Fruit fly (Drosophila melanogaster): ENCODE measurements around the gene Sem1.
A peak's percentile ranks its signal among the peaks of the same experiment; 100 is the strongest.

Sem1 gene

DNA sequence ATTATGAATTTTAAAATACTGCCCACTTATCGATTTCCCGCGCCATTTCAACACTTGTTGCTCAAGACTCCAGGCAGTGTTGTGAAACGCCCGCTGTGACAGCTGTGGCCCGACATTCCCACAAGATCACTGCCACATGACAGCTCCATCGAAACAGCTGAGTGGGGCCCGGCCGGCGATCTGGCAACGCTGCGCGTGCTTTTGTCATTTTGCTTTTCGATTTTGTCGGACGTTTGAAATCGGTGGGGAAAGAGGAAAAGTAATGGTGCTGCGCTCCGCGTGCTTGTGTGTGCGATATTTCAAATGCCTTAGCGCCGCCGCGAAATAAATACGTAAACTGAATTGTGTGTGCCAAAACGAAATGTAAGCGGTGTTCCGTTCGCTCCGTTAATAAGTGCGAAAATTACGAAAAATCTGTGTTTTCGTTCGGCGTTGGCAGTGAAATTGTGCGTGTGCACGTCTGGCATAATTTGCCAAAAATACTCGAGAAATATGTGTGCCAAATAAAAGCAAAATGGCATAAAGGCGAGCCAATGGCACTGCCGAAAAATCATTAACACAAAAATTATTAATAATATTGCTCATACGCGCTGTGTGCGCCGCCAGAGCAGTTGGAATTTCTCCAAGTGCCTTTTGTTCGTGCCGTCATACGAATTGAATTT, 21.5 kb upstream of the Sem1 start (continued):
- peak; percentile 30 for TF ChIP-seq acj6 (GFP tag; optimal IDR thresholded peaks at IDR 0.05)
- TF ChIP-seq vri (GFP tag; optimal IDR thresholded peaks at IDR 0.05): peak; percentile 81
- TF ChIP-seq CG11294 (GFP tag; IDR thresholded peaks at IDR 0.05): peak; percentile 28; the same call in 1 of the 2 replicates
- TF ChIP-seq CG32006 (GFP tag; optimal IDR thresholded peaks at IDR 0.05): peak; percentile 80
- TF ChIP-seq CG34406 (GFP tag; optimal IDR thresholded peaks at IDR 0.05): no peak
- TF ChIP-seq cyc (GFP tag; optimal IDR thresholded peaks at IDR 0.05): no peak
- TF ChIP-seq Met (GFP tag; optimal IDR thresholded peaks at IDR 0.05): peak; percentile 43
- peak; percentile 50 for TF ChIP-seq CG4318 (GFP tag; optimal IDR thresholded peaks at IDR 0.05)
- TF ChIP-seq Hr4 (GFP tag; optimal IDR thresholded peaks at IDR 0.05): peak; percentile 77
- TF ChIP-seq salr (GFP tag; optimal IDR thresholded peaks at IDR 0.05): peak in 1 of 2 experiments; percentile 66
- TF ChIP-seq eg (GFP tag; IDR thresholded peaks at IDR 0.05): peak; percentile 62
- TF ChIP-seq Sox15 (GFP tag; optimal IDR thresholded peaks at IDR 0.05): no peak
- peak; percentile 25 for TF ChIP-seq CG16779 (tag; optimal IDR thresholded peaks at IDR 0.05)
- peak; percentile 50 for TF ChIP-seq Eip75B (GFP tag; optimal IDR thresholded peaks at IDR 0.05)
- peak; percentile 39 for TF ChIP-seq net (GFP tag; optimal IDR thresholded peaks at IDR 0.05)
- TF ChIP-seq lz (GFP tag; optimal IDR thresholded peaks at IDR 0.05): peak; percentile 21
- peak; percentile 30 for TF ChIP-seq svp (GFP tag)
- no peak for TF ChIP-seq fd85E (GFP tag; optimal IDR thresholded peaks at IDR 0.05)
- no peak for TF ChIP-seq Ets96B (tag; optimal IDR thresholded peaks at IDR 0.05)
- TF ChIP-seq CG8119 (GFP tag; IDR thresholded peaks at IDR 0.05): peak; percentile 86
- TF ChIP-seq Gug (GFP tag; IDR thresholded peaks at IDR 0.05): peak; percentile 72
- TF ChIP-seq Eip93F (GFP tag; optimal IDR thresholded peaks at IDR 0.05): no peak
- TF ChIP-seq CG10631 (GFP tag; optimal IDR thresholded peaks at IDR 0.05): peak; percentile 9
- no peak for TF ChIP-seq CG10669 (GFP tag; optimal IDR thresholded peaks at IDR 0.05)
- peak; percentile 61 for TF ChIP-seq Sox102F (GFP tag; optimal IDR thresholded peaks at IDR 0.05)
- TF ChIP-seq CG11762 (GFP tag; optimal IDR thresholded peaks at IDR 0.05; ENCODE audit: insufficient read depth): no peak
- TF ChIP-seq CG6854 (GFP tag; optimal IDR thresholded peaks at IDR 0.05): peak; percentile 52
- TF ChIP-seq CG15336 (GFP tag; IDR thresholded peaks at IDR 0.05): peak; percentile 84
- TF ChIP-seq CG3919 (GFP tag; optimal IDR thresholded peaks at IDR 0.05): peak; percentile 38
- TF ChIP-seq dsx (GFP tag; optimal IDR thresholded peaks at IDR 0.05; ENCODE audit: poor library complexity, severe bottlenecking): no peak
- TF ChIP-seq Blimp-1 (GFP tag; optimal IDR thresholded peaks at IDR 0.05): peak; percentile 20
- TF ChIP-seq spab (GFP tag; optimal IDR thresholded peaks at IDR 0.05): no peak
- TF ChIP-seq CG8319 (GFP tag; optimal IDR thresholded peaks at IDR 0.05): no peak
- TF ChIP-seq Ets21C (GFP tag; optimal IDR thresholded peaks at IDR 0.05): no peak
- peak; percentile 30 for TF ChIP-seq OdsH (GFP tag; optimal IDR thresholded peaks at IDR 0.05)
- no peak for TF ChIP-seq Hr38 (GFP tag; optimal IDR thresholded peaks at IDR 0.05)
- peak; percentile 73 for TF ChIP-seq CG6163 (GFP tag; IDR thresholded peaks at IDR 0.05)
- TF ChIP-seq pdm3 (GFP tag; optimal IDR thresholded peaks at IDR 0.05): peak; percentile 50
- TF ChIP-seq fd59A (GFP tag; optimal IDR thresholded peaks at IDR 0.05): peak; percentile 18

DNA sequence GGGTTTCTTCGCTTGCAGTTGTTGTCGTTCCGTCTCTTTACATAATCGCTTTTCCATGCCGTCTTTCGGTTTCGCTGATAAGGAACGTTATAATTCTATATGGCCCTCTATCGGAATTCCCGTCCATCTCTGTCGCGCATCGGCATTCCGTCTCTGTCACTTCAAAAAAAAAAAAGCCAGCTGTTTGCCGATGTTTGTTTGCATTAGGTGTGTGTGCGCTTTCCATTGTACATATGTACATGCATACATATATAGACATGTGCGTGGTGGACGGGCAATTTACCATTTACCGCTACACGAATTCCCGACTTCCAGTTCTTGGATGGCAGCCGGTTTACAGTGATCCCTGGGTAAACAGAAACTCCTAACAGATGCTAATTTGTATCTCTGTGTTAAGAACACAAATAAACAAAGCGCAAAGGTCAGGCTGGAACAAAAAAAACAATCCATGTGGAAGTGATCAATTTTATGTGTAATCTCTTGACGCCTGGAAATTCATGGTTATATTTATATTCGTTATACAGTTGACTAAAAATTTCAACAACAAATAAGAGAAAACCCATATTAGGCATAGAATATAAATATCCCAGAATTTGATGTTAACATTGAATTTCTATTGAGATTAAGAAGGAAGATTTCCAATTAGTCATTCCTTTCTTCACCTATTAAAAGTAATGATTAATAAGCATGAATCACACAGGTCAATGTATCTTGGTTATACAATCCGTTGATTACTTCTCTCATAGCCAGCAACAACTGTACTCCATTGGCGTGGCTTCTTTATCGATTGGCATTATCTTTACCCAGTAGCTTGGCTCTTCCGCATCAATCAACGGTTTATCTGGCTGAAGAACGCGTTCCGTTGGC, 20.5 kb upstream of the Sem1 start:
- TF ChIP-seq cyc (GFP tag; optimal IDR thresholded peaks at IDR 0.05): peak; percentile 57
- TF ChIP-seq Blimp-1 (GFP tag; optimal IDR thresholded peaks at IDR 0.05): peak; percentile 52
- no peak for TF ChIP-seq CG7368 (GFP tag; optimal IDR thresholded peaks at IDR 0.05)
- TF ChIP-seq acj6 (GFP tag; optimal IDR thresholded peaks at IDR 0.05): peak; percentile 52
- TF ChIP-seq dac (GFP tag; optimal IDR thresholded peaks at IDR 0.05): no peak
- TF ChIP-seq eg (GFP tag; IDR thresholded peaks at IDR 0.05): peak; percentile 29; the same call in 1 of the 3 replicates
- peak; percentile 44 for TF ChIP-seq OdsH (GFP tag; optimal IDR thresholded peaks at IDR 0.05)
- TF ChIP-seq CG3032 (tag; optimal IDR thresholded peaks at IDR 0.05): peak; percentile 20
- TF ChIP-seq CG11902 (GFP tag; optimal IDR thresholded peaks at IDR 0.05): peak; percentile 3
- TF ChIP-seq achi (GFP tag; optimal IDR thresholded peaks at IDR 0.05): peak; percentile 28
- 0 out of 2 replicates have a peak, but pooled peaks have one; percentile 5 for TF ChIP-seq CG11294 (GFP tag; IDR thresholded peaks at IDR 0.05)
- TF ChIP-seq esn (GFP tag; optimal IDR thresholded peaks at IDR 0.05): peak; percentile 73
- TF ChIP-seq CG31627 (GFP tag; optimal IDR thresholded peaks at IDR 0.05): peak; percentile 50
- peak; percentile 45 for TF ChIP-seq CG6808 (GFP tag; optimal IDR thresholded peaks at IDR 0.05)
- peak; percentile 32 for TF ChIP-seq CG34406 (GFP tag; optimal IDR thresholded peaks at IDR 0.05)
- TF ChIP-seq ss (GFP tag; optimal IDR thresholded peaks at IDR 0.05): peak in 1 of 2 experiments; percentile 25
- peak; percentile 86 for TF ChIP-seq Eip78C (GFP tag)
